Worm (Caenorhabditis elegans) whole organism, midembryonic: ENCODE results near the gene srh-203.

Experiments used
- T22C8.4 ChIP-seq: fragments of 200-800 bp; sonication (Bioruptor generic); IDR thresholded peaks from 2 replicates; pipeline ENCODE4 v1.3.6; 2022; ENCODE audit warnings: missing genetic modification characterization, missing compliant biosample characterization
- flt-1 ChIP-seq: fragments of 200-800 bp; sonication (Bioruptor generic); IDR thresholded peaks from 2 replicates; pipeline ENCODE4 v1.3.6; 2022; ENCODE audit warnings: missing genetic modification characterization, missing compliant biosample characterization
- med-1 ChIP-seq: sonication (generic microtip); optimal IDR thresholded peaks from 2 replicates; lab custom pipeline; 2017; ENCODE audit warnings: missing genetic modification characterization, mild to moderate bottlenecking, missing compliant biosample characterization, antibody characterized with exemption, missing genetic modification reagents; ENCODE audit not compliant: insufficient read depth
- ref-1 ChIP-seq: fragments of 200-800 bp; sonication (Bioruptor generic); conservative IDR thresholded peaks from 2 replicates; pipeline ENCODE4 v1.3.6; 2022; ENCODE audit warnings: missing genetic modification reagents, missing genetic modification characterization, missing compliant biosample characterization

DNA sequence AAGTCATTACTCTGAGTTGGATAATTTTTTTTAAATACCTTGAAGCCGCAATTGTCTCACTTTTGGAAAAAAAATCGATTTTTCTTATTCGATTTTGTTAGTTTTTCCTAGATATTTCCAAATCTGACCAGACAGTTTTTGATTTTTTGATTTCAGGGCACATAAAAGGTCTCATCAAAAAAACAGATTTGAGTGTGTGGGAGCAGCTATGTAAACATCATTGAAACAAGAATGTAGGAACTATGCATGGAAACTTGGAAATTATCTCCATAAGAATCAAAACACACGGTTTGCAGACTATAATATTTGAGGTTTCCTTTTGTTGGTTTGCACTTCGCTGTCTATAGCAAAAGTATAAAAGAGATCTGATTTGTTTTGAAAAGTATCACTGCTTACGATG, 29.9 kb upstream of the srh-203 start, which contains the start of gene scl-24:
- no peak for TF ChIP-seq ref-1
- TF ChIP-seq T22C8.4 (GFP tag; lab: Robert Waterston, UW), result no peak
- TF ChIP-seq flt-1 (GFP tag; lab: Robert Waterston, UW), result no peak
- TF ChIP-seq med-1 (GFP tag; lab: Kevin White, UChicago), result no peak
